Worm (Caenorhabditis elegans): Measurements from ENCODE around the gene srv-8.

Gene srv-8

ce11 chrV:13393333-13393803 is 27.2 kb downstream of the srv-8 start (continued):
- TF ChIP-seq duxl-1 (tag; optimal IDR thresholded peaks at IDR 0.05; ENCODE audit: poor library complexity): no peak
- no peak for TF ChIP-seq Y48G9A.11 (GFP tag; IDR thresholded peaks at IDR 0.05)
- TF ChIP-seq unc-62 (GFP tag; optimal IDR thresholded peaks at IDR 0.05 in 1 of 2): peak in 1 of 2 experiments; percentile 85
- no peak for TF ChIP-seq unc-62 (tag; optimal IDR thresholded peaks at IDR 0.05)
- peak; percentile 87 for TF ChIP-seq nhr-28 (tag; optimal IDR thresholded peaks at IDR 0.05)
- no peak for TF ChIP-seq dmd-6 (GFP tag; IDR thresholded peaks at IDR 0.05)
- TF ChIP-seq F10B5.3 (tag; optimal IDR thresholded peaks at IDR 0.05): no peak
- TF ChIP-seq lin-29 (GFP tag; IDR thresholded peaks at IDR 0.05): no peak
- TF ChIP-seq ZK546.5 (tag; optimal IDR thresholded peaks at IDR 0.05): no peak
- no peak for TF ChIP-seq nhr-111 (GFP tag; optimal IDR thresholded peaks at IDR 0.05)

- TF ChIP-seq mes-2 (tag; optimal IDR thresholded peaks at IDR 0.05; ENCODE audit: poor library complexity, severe bottlenecking) (no peak), nhr-102 (tag; optimal IDR thresholded peaks at IDR 0.05) (no peak), duxl-1 (tag; optimal IDR thresholded peaks at IDR 0.05; ENCODE audit: poor library complexity) (no peak), spr-3 (GFP tag; optimal IDR thresholded peaks at IDR 0.05) (no peak), nhr-28 (tag; optimal IDR thresholded peaks at IDR 0.05) (peak; percentile 47), F10B5.3 (tag; optimal IDR thresholded peaks at IDR 0.05) (no peak), ctbp-1 (GFP tag; IDR thresholded peaks at IDR 0.05) (peak; percentile 33; the same call in 1 of the 2 replicates), mxl-3 (GFP tag; optimal IDR thresholded peaks at IDR 0.05) (peak; percentile 0), zfp-3 (GFP tag; conservative IDR thresholded peaks at IDR 0.05) (no peak), daf-19 (GFP tag; conservative IDR thresholded peaks at IDR 0.05) (no peak), unc-62 (GFP tag; optimal IDR thresholded peaks at IDR 0.05 in 1 of 2) (peak in 1 of 2 experiments; percentile 88), unc-62 (tag; optimal IDR thresholded peaks at IDR 0.05) (no peak), gei-8 (GFP tag; optimal IDR thresholded peaks at IDR 0.05) (no peak), lin-38 (GFP tag; IDR thresholded peaks at IDR 0.05) (no peak), D1046.2 (GFP tag; IDR thresholded peaks at IDR 0.05) (no peak), Y105C5A.15 (GFP tag; IDR thresholded peaks at IDR 0.05) (no peak), mep-1 (tag; optimal IDR thresholded peaks at IDR 0.05) (no peak), madf-5 (GFP tag; IDR thresholded peaks at IDR 0.05) (no peak), hlh-30 (tag; optimal IDR thresholded peaks at IDR 0.05; ENCODE audit: insufficient read depth) (peak; percentile 59), ceh-28 (tag; optimal IDR thresholded peaks at IDR 0.05) (no peak), vab-7 (GFP tag; IDR thresholded peaks at IDR 0.05) (no peak), lir-3 (tag; optimal IDR thresholded peaks at IDR 0.05) (no peak), dmd-6 (GFP tag; IDR thresholded peaks at IDR 0.05) (no peak), nhr-77 (tag; optimal IDR thresholded peaks at IDR 0.05) (no peak), daf-12 (tag; optimal IDR thresholded peaks at IDR 0.05) (no peak), lin-1 (GFP tag; IDR thresholded peaks at IDR 0.05) (no peak), zfp-2 (tag; optimal IDR thresholded peaks at IDR 0.05) (no peak), ceh-82 (tag; optimal IDR thresholded peaks at IDR 0.05) (no peak), sdz-12 (GFP tag; optimal IDR thresholded peaks at IDR 0.05) (no peak), saeg-2 (GFP tag; IDR thresholded peaks at IDR 0.05) (no peak), F49E8.2 (tag; optimal IDR thresholded peaks at IDR 0.05; ENCODE audit: borderline replicate concordance) (no peak), R02D3.7 (tag; optimal IDR thresholded peaks at IDR 0.05) (no peak), aha-1 (tag) (peak; percentile 7), ceh-32 (tag; optimal IDR thresholded peaks at IDR 0.05; ENCODE audit: poor library complexity) (no peak), zip-11 (GFP tag; IDR thresholded peaks at IDR 0.05) (no peak), attf-4 (tag; optimal IDR thresholded peaks at IDR 0.05) (no peak), spr-1 (tag; optimal IDR thresholded peaks at IDR 0.05) (no peak), lsy-2 (tag; optimal IDR thresholded peaks at IDR 0.05) (no peak), ZK337.2 (GFP tag; IDR thresholded peaks at IDR 0.05) (no peak), ceh-20 (GFP tag; IDR thresholded peaks at IDR 0.05) (no peak), mdl-1 (tag; optimal IDR thresholded peaks at IDR 0.05) (no peak), fkh-10 (GFP tag; optimal IDR thresholded peaks at IDR 0.05) (peak; percentile 57), jun-1 (tag; optimal IDR thresholded peaks at IDR 0.05) (no peak)
These were observed 28.9 kb downstream of the srv-8 start, which contains the start of gene somi-1 for ce11 chrV:13391378-13392258. Gene somi-1, minus strand, starts transcription at chrV:13391395.
